Worm (Caenorhabditis elegans) whole organism, late embryonic: Measurements from ENCODE around the gene T05C12.1.
A peak's percentile ranks its signal among the peaks of the same experiment; 100 is the strongest.

Source experiments
- C08G9.2 ChIP-seq: sonication (generic microtip); optimal IDR thresholded peaks from 2 replicates; lab custom pipeline; 2016; ENCODE audit warnings: mild to moderate bottlenecking, missing genetic modification characterization, moderate library complexity, missing compliant biosample characterization
- C38D4.7 ChIP-seq: fragments of 200-800 bp; sonication (Bioruptor generic); optimal IDR thresholded peaks from 2 replicates; lab custom pipeline; 2018; ENCODE audit warnings: mild to moderate bottlenecking, missing genetic modification characterization, moderate library complexity, missing compliant biosample characterization
- F13H6.1 ChIP-seq: sonication (generic microtip); optimal IDR thresholded peaks from 2 replicates; lab custom pipeline; 2016; ENCODE audit warnings: missing genetic modification characterization, missing compliant biosample characterization
- K02D7.2 ChIP-seq: sonication (generic microtip); optimal IDR thresholded peaks from 2 replicates; lab custom pipeline; 2017; ENCODE audit warnings: mild to moderate bottlenecking, missing genetic modification characterization, missing compliant biosample characterization
- K09A11.1 ChIP-seq: sonication (generic microtip); optimal IDR thresholded peaks from 2 replicates; lab custom pipeline; 2017; ENCODE audit warnings: antibody characterized with exemption, mild to moderate bottlenecking, missing genetic modification characterization, missing compliant biosample characterization; ENCODE audit not compliant: insufficient read depth
- T23F11.4 ChIP-seq: fragments of 200-800 bp; sonication (Bioruptor generic); optimal IDR thresholded peaks from 2 replicates; lab custom pipeline; 2018; ENCODE audit warnings: mild to moderate bottlenecking, missing genetic modification characterization, missing compliant biosample characterization
- Y22D7AL.16 ChIP-seq: sonication (generic microtip); optimal IDR thresholded peaks from 2 replicates; lab custom pipeline; 2016; ENCODE audit warnings: missing genetic modification characterization, missing compliant biosample characterization
- ama-1 ChIP-seq: fragments of 150-350 bp; optimal IDR thresholded peaks from 2 replicates; lab custom pipeline; 2014
- ceh-18 ChIP-seq: sonication (generic microtip); optimal IDR thresholded peaks from 2 replicates; lab custom pipeline; 2016; ENCODE audit warnings: missing genetic modification characterization, missing compliant biosample characterization
- ceh-19 ChIP-seq: fragments of 200-800 bp; sonication (Bioruptor generic); optimal IDR thresholded peaks from 2 replicates; lab custom pipeline; 2018; ENCODE audit warnings: mild to moderate bottlenecking, missing genetic modification characterization, missing compliant biosample characterization
- ceh-31 ChIP-seq: sonication (generic microtip); optimal IDR thresholded peaks from 2 replicates; lab custom pipeline; 2016; ENCODE audit warnings: missing genetic modification characterization, missing compliant biosample characterization
- ceh-34 ChIP-seq: sonication (generic microtip); optimal IDR thresholded peaks from 2 replicates; lab custom pipeline; 2016; ENCODE audit warnings: mild to moderate bottlenecking, missing genetic modification characterization, missing compliant biosample characterization
- ceh-45 ChIP-seq: fragments of 200-800 bp; sonication (Bioruptor generic); IDR thresholded peaks from 2 replicates; pipeline ENCODE4 v1.3.6; 2022; ENCODE audit warnings: missing genetic modification reagents, missing genetic modification characterization, missing compliant biosample characterization
- ceh-48 ChIP-seq: sonication (generic microtip); optimal IDR thresholded peaks from 2 replicates; lab custom pipeline; 2016; ENCODE audit warnings: missing genetic modification characterization, inconsistent platforms, missing compliant biosample characterization
- ceh-6 ChIP-seq: fragments of 200-800 bp; sonication (Bioruptor generic); optimal IDR thresholded peaks from 2 replicates; lab custom pipeline; 2018; ENCODE audit warnings: mild to moderate bottlenecking, missing genetic modification characterization, missing compliant biosample characterization
- che-1 ChIP-seq: sonication (generic microtip); optimal IDR thresholded peaks from 2 replicates; lab custom pipeline; 2016; ENCODE audit warnings: mild to moderate bottlenecking, missing genetic modification characterization, missing compliant biosample characterization
- elt-2 ChIP-seq: sonication (generic microtip); optimal IDR thresholded peaks from 2 replicates; lab custom pipeline; 2016; ENCODE audit warnings: missing genetic modification reagents, missing genetic modification characterization, missing compliant biosample characterization
- elt-4 ChIP-seq: sonication (generic microtip); optimal IDR thresholded peaks from 2 replicates; lab custom pipeline; 2016; ENCODE audit warnings: missing genetic modification characterization, missing compliant biosample characterization
- eyg-1 ChIP-seq: sonication (generic microtip); optimal IDR thresholded peaks from 2 replicates; lab custom pipeline; 2016; ENCODE audit warnings: missing genotype, missing genetic modification characterization, missing compliant biosample characterization
- fkh-10 ChIP-seq: fragments of 150-350 bp; optimal IDR thresholded peaks from 2 replicates; lab custom pipeline; 2014; ENCODE audit warnings: missing biosample characterization, missing genetic modification reagents, missing genetic modification characterization
- fkh-6 ChIP-seq: sonication (generic microtip); optimal IDR thresholded peaks from 2 replicates; lab custom pipeline; 2016; ENCODE audit warnings: missing genetic modification characterization, missing compliant biosample characterization
- gmeb-2 ChIP-seq: sonication (generic microtip); optimal IDR thresholded peaks from 2 replicates; lab custom pipeline; 2016; ENCODE audit warnings: missing genetic modification characterization, inconsistent platforms, missing compliant biosample characterization
- hlh-13 ChIP-seq: fragments of 200-800 bp; sonication (Bioruptor generic); optimal IDR thresholded peaks from 2 replicates; lab custom pipeline; 2018; ENCODE audit warnings: mild to moderate bottlenecking, missing genetic modification characterization, missing compliant biosample characterization
- hlh-15 ChIP-seq: sonication (generic microtip); optimal IDR thresholded peaks from 2 replicates; lab custom pipeline; 2016; ENCODE audit warnings: missing genetic modification characterization, missing compliant biosample characterization
- hlh-30 ChIP-seq: sonication (generic microtip); optimal IDR thresholded peaks from 2 replicates; lab custom pipeline; 2017; ENCODE audit warnings: antibody characterized with exemption, missing genetic modification characterization, missing compliant biosample characterization; ENCODE audit not compliant: insufficient read depth
- hlh-8 ChIP-seq: sonication (generic microtip); optimal IDR thresholded peaks from 2 replicates; lab custom pipeline; 2016; ENCODE audit warnings: missing genotype, missing genetic modification characterization, missing compliant biosample characterization
- lim-6 ChIP-seq: sonication (generic microtip); optimal IDR thresholded peaks from 2 replicates; lab custom pipeline; 2016; ENCODE audit warnings: missing genetic modification characterization, missing compliant biosample characterization
- lin-11 ChIP-seq: fragments of 200-800 bp; sonication (Bioruptor generic); optimal IDR thresholded peaks from 2 replicates; lab custom pipeline; 2018; ENCODE audit warnings: mild to moderate bottlenecking, missing genetic modification characterization, missing compliant biosample characterization
- madf-2 ChIP-seq: sonication (generic microtip); optimal IDR thresholded peaks from 2 replicates; lab custom pipeline; 2017; ENCODE audit warnings: missing genetic modification characterization, missing compliant biosample characterization
- nfya-1 ChIP-seq: sonication (generic microtip); optimal IDR thresholded peaks from 2 replicates; lab custom pipeline; 2017; ENCODE audit warnings: missing genetic modification characterization, mild to moderate bottlenecking, missing compliant biosample characterization, antibody characterized with exemption, moderate library complexity
- nhr-11 ChIP-seq: fragments of 150-350 bp; optimal IDR thresholded peaks from 2 replicates; lab custom pipeline; 2014; ENCODE audit warnings: missing biosample characterization, missing genetic modification characterization
- odd-2 ChIP-seq: sonication (generic microtip); optimal IDR thresholded peaks from 2 replicates; lab custom pipeline; 2017; ENCODE audit warnings: antibody characterized with exemption, mild to moderate bottlenecking, missing genetic modification characterization, missing compliant biosample characterization
- pag-3 ChIP-seq: sonication (generic microtip); optimal IDR thresholded peaks from 2 replicates; lab custom pipeline; 2016; ENCODE audit warnings: missing compliant biosample characterization, missing genetic modification characterization, borderline replicate concordance
- pat-9 ChIP-seq: fragments of 200-800 bp; sonication (Bioruptor generic); optimal IDR thresholded peaks from 2 replicates; lab custom pipeline; 2018; ENCODE audit warnings: mild to moderate bottlenecking, missing genetic modification characterization, moderate library complexity, missing compliant biosample characterization
- pax-1 ChIP-seq: fragments of 150-350 bp; optimal IDR thresholded peaks from 2 replicates; lab custom pipeline; 2014; ENCODE audit warnings: missing biosample characterization, missing genetic modification characterization
- pqm-1 ChIP-seq: sonication (generic microtip); optimal IDR thresholded peaks from 2 replicates; lab custom pipeline; 2016; ENCODE audit warnings: missing genetic modification characterization, missing compliant biosample characterization
- ref-2 ChIP-seq: sonication (generic microtip); optimal IDR thresholded peaks from 2 replicates; lab custom pipeline; 2016; ENCODE audit warnings: missing genetic modification characterization, missing compliant biosample characterization
- sox-4 ChIP-seq: sonication (generic microtip); optimal IDR thresholded peaks from 2 replicates; lab custom pipeline; 2017; ENCODE audit warnings: mild to moderate bottlenecking, missing genetic modification characterization, inconsistent platforms, missing compliant biosample characterization
- syd-9 ChIP-seq: sonication (generic microtip); optimal IDR thresholded peaks from 2 replicates; lab custom pipeline; 2016; ENCODE audit warnings: mild to moderate bottlenecking, missing genetic modification characterization, moderate library complexity, missing compliant biosample characterization
- ttx-3 ChIP-seq: sonication (generic microtip); optimal IDR thresholded peaks from 2 replicates; lab custom pipeline; 2016; ENCODE audit warnings: missing genetic modification reagents, missing genetic modification characterization, missing compliant biosample characterization
- unc-3 ChIP-seq, 2 experiments: fragments of 200-800 bp in 1 of 2; sonication (Bioruptor generic) in 1 of 2; sonication (generic microtip) in 1 of 2; conservative IDR thresholded peaks in 1 of 2; optimal IDR thresholded peaks in 1 of 2; 2 replicates each; pipeline versions ENCODE4 v1.3.6 to Lab custom; 2016 to 2022; ENCODE audit warnings: missing compliant biosample characterization in 2 of 2, missing genetic modification characterization in 2 of 2, missing genetic modification reagents in 1 of 2
- unc-55 ChIP-seq: sonication (generic microtip); optimal IDR thresholded peaks from 2 replicates; lab custom pipeline; 2017; ENCODE audit warnings: missing biosample characterization, missing genetic modification reagents, missing genetic modification characterization
- zip-5 ChIP-seq: sonication (generic microtip); optimal IDR thresholded peaks from 2 replicates; lab custom pipeline; 2016; ENCODE audit warnings: missing genetic modification characterization, missing compliant biosample characterization
- ztf-16 ChIP-seq: sonication (generic microtip); optimal IDR thresholded peaks from 2 replicates; lab custom pipeline; 2017; ENCODE audit warnings: missing genetic modification characterization, missing compliant biosample characterization

T05C12.1 gene

DNA sequence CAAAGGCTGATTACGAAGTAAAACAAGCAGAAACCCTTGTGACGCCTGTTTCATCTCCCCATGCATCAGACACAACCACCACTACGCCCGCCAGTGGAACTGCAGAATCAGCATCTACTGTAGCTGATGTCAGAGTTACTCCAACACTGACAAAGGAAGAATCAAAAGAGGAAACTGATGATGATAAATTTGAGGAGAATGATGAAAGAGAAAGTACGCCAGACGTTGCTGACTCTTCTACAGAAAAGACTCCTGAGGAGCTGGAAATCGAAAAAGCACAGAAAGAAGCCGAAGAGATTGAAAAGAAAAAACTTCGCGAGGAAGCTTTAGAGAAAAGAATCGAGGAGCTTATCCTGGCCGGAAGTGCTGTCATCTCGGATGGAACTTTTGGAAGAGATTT is 44.8 kb downstream of the T05C12.1 start:
- TF ChIP-seq lim-6 (tag; lab: Kevin White, UChicago) = no peak
- TF ChIP-seq C08G9.2 = no peak
- TF ChIP-seq odd-2 (tag; lab: Kevin White, UChicago) = no peak
- no peak for TF ChIP-seq syd-9
- TF ChIP-seq C38D4.7 = no peak
- TF ChIP-seq F13H6.1 (tag; lab: Kevin White, UChicago) = no peak
- no peak for TF ChIP-seq ttx-3 (tag; lab: Kevin White, UChicago)
- TF ChIP-seq ztf-16 = no peak
- no peak for TF ChIP-seq pat-9 (tag; lab: Kevin White, UChicago)
- TF ChIP-seq hlh-8 (tag; lab: Kevin White, UChicago) = no peak
- TF ChIP-seq gmeb-2 (tag; lab: Kevin White, UChicago) = no peak
- no peak for TF ChIP-seq che-1 (tag; lab: Kevin White, UChicago)
- TF ChIP-seq hlh-15 (tag; lab: Kevin White, UChicago) = no peak

DNA sequence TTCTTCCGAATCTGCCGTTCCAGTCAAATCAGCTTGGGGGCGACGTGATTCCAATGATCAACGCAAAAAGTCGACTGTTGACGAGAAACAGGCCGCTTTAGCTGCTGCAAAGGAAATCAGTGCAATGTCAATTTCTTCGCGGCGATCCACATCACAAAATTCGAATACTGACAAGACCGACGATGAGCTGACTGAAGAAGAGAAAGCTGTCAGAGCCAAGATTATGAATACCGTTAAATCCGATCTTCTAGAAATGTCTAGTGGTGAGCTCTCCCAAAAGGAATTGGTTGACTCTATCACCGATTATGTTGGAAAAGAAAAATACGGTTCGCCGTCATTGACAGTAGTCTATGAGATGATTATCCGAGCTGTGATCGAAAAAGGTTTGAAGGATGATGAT is 46.8 kb downstream of the T05C12.1 start:
- no peak for TF ChIP-seq pqm-1
- TF ChIP-seq ceh-45 (GFP tag; lab: Robert Waterston, UW) = no peak
- TF ChIP-seq odd-2 (tag; lab: Kevin White, UChicago) = no peak
- no peak for TF ChIP-seq T23F11.4 (GFP tag; lab: Kevin White, UChicago)
- no peak for TF ChIP-seq ama-1 (lab: Kevin White, UChicago)
- no peak for TF ChIP-seq lin-11 (tag; lab: Kevin White, UChicago)
- TF ChIP-seq sox-4 (tag; lab: Kevin White, UChicago) = no peak
- no peak for TF ChIP-seq madf-2
- TF ChIP-seq ceh-18 (tag; lab: Kevin White, UChicago) = no peak

- TF ChIP-seq nfya-1 (tag; lab: Kevin White, UChicago) = peak; percentile 32
- TF ChIP-seq sox-4 (tag; lab: Kevin White, UChicago) = no peak
- TF ChIP-seq Y22D7AL.16 (tag; lab: Kevin White, UChicago) = no peak
- TF ChIP-seq ceh-48 (tag; lab: Kevin White, UChicago) = no peak
- no peak for TF ChIP-seq ceh-6 (GFP tag; lab: Kevin White, UChicago)
- TF ChIP-seq unc-3 (GFP tag; conservative IDR thresholded peaks at IDR 0.05; lab: Robert Waterston, UW) = no peak
- TF ChIP-seq unc-3 (tag; optimal IDR thresholded peaks at IDR 0.05; lab: Kevin White, UChicago) = no peak
- TF ChIP-seq K09A11.1 (tag; lab: Kevin White, UChicago) = no peak
- no peak for TF ChIP-seq ceh-18 (tag; lab: Kevin White, UChicago)
- no peak; the same call in 1 of the 2 replicates for TF ChIP-seq ceh-45 (GFP tag; lab: Robert Waterston, UW)
- TF ChIP-seq hlh-30 (tag; lab: Kevin White, UChicago) = peak; percentile 49
- TF ChIP-seq unc-55 (GFP tag; lab: Kevin White, UChicago) = peak; percentile 30
- no peak for TF ChIP-seq K02D7.2 (tag; lab: Kevin White, UChicago)
- TF ChIP-seq ttx-3 (tag; lab: Kevin White, UChicago) = no peak
- TF ChIP-seq fkh-10 (GFP tag; lab: Kevin White, UChicago) = no peak
- TF ChIP-seq zip-5 (tag; lab: Kevin White, UChicago) = no peak
- peak; percentile 6 for TF ChIP-seq ceh-31 (tag; lab: Kevin White, UChicago)
- no peak for TF ChIP-seq gmeb-2 (tag; lab: Kevin White, UChicago)
- TF ChIP-seq fkh-6 (tag; lab: Kevin White, UChicago) = no peak
- peak; percentile 3 for TF ChIP-seq elt-2 (tag; lab: Kevin White, UChicago)
- TF ChIP-seq ceh-19 (GFP tag; lab: Kevin White, UChicago) = peak; percentile 37
- no peak for TF ChIP-seq hlh-13 (GFP tag; lab: Kevin White, UChicago)
- TF ChIP-seq madf-2 = no peak
- no peak for TF ChIP-seq T23F11.4 (GFP tag; lab: Kevin White, UChicago)
- no peak for TF ChIP-seq che-1 (tag; lab: Kevin White, UChicago)
- TF ChIP-seq syd-9 = no peak
- no peak for TF ChIP-seq elt-4 (tag; lab: Kevin White, UChicago)
- TF ChIP-seq eyg-1 (tag; lab: Kevin White, UChicago) = no peak
- no peak for TF ChIP-seq C38D4.7
- TF ChIP-seq nhr-11 (tag; lab: Kevin White, UChicago) = no peak
- TF ChIP-seq ceh-34 (tag; lab: Kevin White, UChicago) = no peak
- TF ChIP-seq pax-1 (tag; lab: Kevin White, UChicago) = no peak
- no peak for TF ChIP-seq ref-2 (tag; lab: Kevin White, UChicago)
- TF ChIP-seq pag-3 (tag; lab: Kevin White, UChicago) = no peak
- no peak for TF ChIP-seq hlh-8 (tag; lab: Kevin White, UChicago)
Observed at ce11 chrII:8222309-8223065, 49.0 kb downstream of the T05C12.1 start, which contains the start of gene dab-1. Gene dab-1 (plus strand): TSS chrII:8222386.
